Fruit fly (Drosophila melanogaster): ENCODE data around the gene ome.
A peak's percentile ranks its signal among the peaks of the same experiment; 100 is the strongest.

The ome gene

DNA sequence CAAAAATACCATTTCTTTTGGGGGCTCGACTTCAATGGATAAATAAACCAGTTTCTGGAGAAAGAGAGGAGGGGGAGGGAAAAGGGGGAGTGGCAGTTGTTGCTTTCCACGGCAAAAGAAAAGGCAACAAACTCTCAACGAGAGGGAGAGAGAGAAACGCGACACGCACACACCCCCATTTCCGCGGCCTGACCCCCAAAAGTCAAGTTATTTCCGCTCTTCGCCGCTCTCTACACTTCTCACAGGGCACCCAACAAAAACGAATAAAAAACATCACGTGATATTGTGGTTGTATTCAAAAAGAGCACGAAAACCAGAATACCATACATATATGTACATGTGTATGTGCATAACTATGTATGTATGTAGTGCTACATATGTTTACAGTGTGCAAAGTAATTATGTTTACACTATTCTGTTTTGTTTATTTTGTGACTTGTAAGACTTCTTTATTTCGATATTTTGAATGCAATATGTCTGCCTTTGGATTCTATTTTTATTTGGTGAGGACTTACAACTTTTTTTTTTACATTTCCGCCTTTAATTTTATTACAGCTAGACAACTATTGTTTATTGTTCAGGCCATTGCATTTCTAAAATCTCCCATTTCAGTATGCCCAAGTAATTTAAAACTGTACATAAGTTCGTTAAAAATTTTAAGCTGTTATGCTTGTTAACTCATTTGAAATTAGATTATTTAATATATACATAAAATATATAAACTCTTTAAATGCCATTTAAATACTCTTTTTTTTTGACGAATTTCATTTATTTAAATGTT is 108.6 kb downstream of the ome start (continued):
- peak; percentile 80 for TF ChIP-seq Ssrp (tag; optimal IDR thresholded peaks at IDR 0.05)
- TF ChIP-seq sr (GFP tag; IDR thresholded peaks at IDR 0.05) = no peak; the same call in 2 of the 3 replicates
- peak; percentile 72 for TF ChIP-seq CG6854 (GFP tag; optimal IDR thresholded peaks at IDR 0.05)
- peak; percentile 73 for TF ChIP-seq CG10979 (tag; optimal IDR thresholded peaks at IDR 0.05)
- TF ChIP-seq CG6791 (GFP tag; IDR thresholded peaks at IDR 0.05; ENCODE audit: partially characterized antibody) = no peak
- peak in 1 of 2 experiments; percentile 98 for TF ChIP-seq Eip74EF (GFP tag; optimal IDR thresholded peaks at IDR 0.05)
- TF ChIP-seq vvl (GFP tag; IDR thresholded peaks at IDR 0.05) = peak; percentile 54
- peak; percentile 67 for TF ChIP-seq Blimp-1 (GFP tag; optimal IDR thresholded peaks at IDR 0.05)
- TF ChIP-seq fru (optimal IDR thresholded peaks at IDR 0.05) = no peak
- TF ChIP-seq CG7745 (tag; optimal IDR thresholded peaks at IDR 0.05) = no peak
- TF ChIP-seq rib (GFP tag; IDR thresholded peaks at IDR 0.05) = peak; percentile 55
- peak; percentile 65 for TF ChIP-seq grau (tag; optimal IDR thresholded peaks at IDR 0.05)
- TF ChIP-seq CG3163 (GFP tag; optimal IDR thresholded peaks at IDR 0.05) = peak; percentile 31
- no peak for TF ChIP-seq lov (optimal IDR thresholded peaks at IDR 0.05)
- TF ChIP-seq lov (GFP tag; IDR thresholded peaks at IDR 0.05) = no peak; the same call in 2 of the 3 replicates
- peak; percentile 36 for TF ChIP-seq Chrac-16 (GFP tag; optimal IDR thresholded peaks at IDR 0.05)
- peak; percentile 24 for TF ChIP-seq CG8290 (GFP tag; optimal IDR thresholded peaks at IDR 0.05)
- TF ChIP-seq CG8290 (tag; optimal IDR thresholded peaks at IDR 0.05) = peak; percentile 12 to 66
- no peak for TF ChIP-seq CG14860 (GFP tag; IDR thresholded peaks at IDR 0.05; ENCODE audit: partially characterized antibody)
- TF ChIP-seq Nf-YB (GFP tag; optimal IDR thresholded peaks at IDR 0.05) = peak; percentile 52
- no peak for TF ChIP-seq klu (GFP tag; IDR thresholded peaks at IDR 0.05)
- TF ChIP-seq wdn (GFP tag; IDR thresholded peaks at IDR 0.05) = no peak
- TF ChIP-seq Dbx (GFP tag; IDR thresholded peaks at IDR 0.05) = peak; percentile 37; the same call in 1 of the 3 replicates
- TF ChIP-seq hb (GFP tag; IDR thresholded peaks at IDR 0.05; ENCODE audit: partially characterized antibody) = no peak
- peak; percentile 61 for TF ChIP-seq CG31365 (tag; optimal IDR thresholded peaks at IDR 0.05)
- TF ChIP-seq MTF-1 (GFP tag; optimal IDR thresholded peaks at IDR 0.05; ENCODE audit: borderline replicate concordance) = peak; percentile 55
- peak; percentile 25 for TF ChIP-seq HLH54F (GFP tag; optimal IDR thresholded peaks at IDR 0.05)
- no peak for TF ChIP-seq Gsc (GFP tag; IDR thresholded peaks at IDR 0.05)
- no peak for TF ChIP-seq zfh2 (GFP tag; optimal IDR thresholded peaks at IDR 0.05)
- peak; percentile 14; the same call in 1 of the 3 replicates for TF ChIP-seq croc (GFP tag; conservative IDR thresholded peaks at IDR 0.05)
- peak; percentile 63 for TF ChIP-seq tio (GFP tag; optimal IDR thresholded peaks at IDR 0.05)
- peak; percentile 72 for TF ChIP-seq CG17385 (GFP tag; optimal IDR thresholded peaks at IDR 0.05)
- no peak for TF ChIP-seq CG4730 (GFP tag; IDR thresholded peaks at IDR 0.05)
- TF ChIP-seq eyg (GFP tag; optimal IDR thresholded peaks at IDR 0.05) = peak; percentile 34
- TF ChIP-seq Aef1 (GFP tag; IDR thresholded peaks at IDR 0.05) = no peak; the same call in 2 of the 3 replicates
- peak; percentile 16 for TF ChIP-seq ac (GFP tag; optimal IDR thresholded peaks at IDR 0.05)
- TF ChIP-seq dan (GFP tag; IDR thresholded peaks at IDR 0.05) = no peak
- TF ChIP-seq Lhr (GFP tag; optimal IDR thresholded peaks at IDR 0.05) = peak; percentile 5
- peak; percentile 39 for TF ChIP-seq org-1 (GFP tag; optimal IDR thresholded peaks at IDR 0.05)
- peak; percentile 31 for TF ChIP-seq bab2 (GFP tag; optimal IDR thresholded peaks at IDR 0.05)
- no peak for TF ChIP-seq gce (GFP tag; IDR thresholded peaks at IDR 0.05)
- TF ChIP-seq Xbp1 (GFP tag; optimal IDR thresholded peaks at IDR 0.05) = peak; percentile 62
- TF ChIP-seq sisA (GFP tag; IDR thresholded peaks at IDR 0.05) = peak; percentile 56
- TF ChIP-seq NC2β (GFP tag; optimal IDR thresholded peaks at IDR 0.05) = peak; percentile 9
- TF ChIP-seq CG10366 (GFP tag; IDR thresholded peaks at IDR 0.05) = peak; percentile 55; the same call in 1 of the 2 replicates
- peak; percentile 36; the same call in 1 of the 2 replicates for TF ChIP-seq Ptx1 (GFP tag; IDR thresholded peaks at IDR 0.05)
- TF ChIP-seq inv (GFP tag; IDR thresholded peaks at IDR 0.05; ENCODE audit: partially characterized antibody) = no peak
- peak; percentile 53; the same call in 1 of the 2 replicates for TF ChIP-seq ara (GFP tag; IDR thresholded peaks at IDR 0.05)
- peak; percentile 38; the same call in 1 of the 2 replicates for TF ChIP-seq E2f1 (GFP tag; IDR thresholded peaks at IDR 0.05)
- TF ChIP-seq Opbp (GFP tag; IDR thresholded peaks at IDR 0.05; ENCODE audit: partially characterized antibody) = no peak

Data from whole organism, embryonic.